ENCODE assay signal across 1 fruit fly cellular context in genomic region chrX:18665715-18666267, dm6.
TF ChIP-seq lines count a peak whose summit lies in the region.

No protein-coding gene starts in this region.

TF ChIP-seq in whole organism, embryonic, 481 proteins besides CTCF, POLR2A, EP300 and RAD21 (continued from another document):
- TF ChIP-seq CG32532 (GFP tag; IDR thresholded peaks at IDR 0.05; lab: Robert Waterston, UW) (no peak), CG15514 (GFP tag; optimal IDR thresholded peaks at IDR 0.05; lab: Kevin White, UChicago) (no peak), sim (GFP tag; IDR thresholded peaks at IDR 0.05; lab: Robert Waterston, UW) (no peak), CG11398 (GFP tag; optimal IDR thresholded peaks at IDR 0.05; lab: Kevin White, UChicago) (no peak), HHEX (GFP tag; optimal IDR thresholded peaks at IDR 0.05; lab: Kevin White, UChicago) (no peak), H2.0 (GFP tag; IDR thresholded peaks at IDR 0.05; lab: Robert Waterston, UW) (no peak), z (GFP tag; IDR thresholded peaks at IDR 0.05; lab: Robert Waterston, UW) (peak; percentile 92), Gsc (GFP tag; IDR thresholded peaks at IDR 0.05; lab: Robert Waterston, UW) (no peak), Hmx (GFP tag; optimal IDR thresholded peaks at IDR 0.05; lab: Kevin White, UChicago) (no peak), Camta (GFP tag; optimal IDR thresholded peaks at IDR 0.05; lab: Kevin White, UChicago) (no peak), CG14050 (GFP tag; IDR thresholded peaks at IDR 0.05; lab: Robert Waterston, UW) (no peak), CG6854 (GFP tag; optimal IDR thresholded peaks at IDR 0.05; lab: Kevin White, UChicago) (no peak), Ets97D (GFP tag; optimal IDR thresholded peaks at IDR 0.05; lab: Kevin White, UChicago) (no peak), CG32772 (GFP tag; IDR thresholded peaks at IDR 0.05; lab: Robert Waterston, UW) (no peak), Blimp-1 (GFP tag; optimal IDR thresholded peaks at IDR 0.05; lab: Kevin White, UChicago) (peak; percentile 7), CG17186 (GFP tag; optimal IDR thresholded peaks at IDR 0.05; lab: Kevin White, UChicago) (no peak), fu2 (GFP tag; optimal IDR thresholded peaks at IDR 0.05; lab: Kevin White, UChicago) (no peak), CG2712 (tag; optimal IDR thresholded peaks at IDR 0.05; lab: Kevin White, UChicago) (no peak), cato (GFP tag; optimal IDR thresholded peaks at IDR 0.05; lab: Kevin White, UChicago; ENCODE audit: borderline replicate concordance) (no peak), Deaf1 (tag; optimal IDR thresholded peaks at IDR 0.05; lab: Kevin White, UChicago) (peak; percentile 33), CG7745 (tag; optimal IDR thresholded peaks at IDR 0.05; lab: Kevin White, UChicago) (no peak), CG5180 (GFP tag; optimal IDR thresholded peaks at IDR 0.05; lab: Kevin White, UChicago) (peak; percentile 98), Trl (optimal IDR thresholded peaks at IDR 0.05; lab: Kevin White, UChicago) (peak in 1 of 2 experiments; percentile 13), Trl (GFP tag; optimal IDR thresholded peaks at IDR 0.05; lab: Kevin White, UChicago) (no peak), croc (GFP tag; conservative IDR thresholded peaks at IDR 0.05; lab: Robert Waterston, UW) (no peak), Fer3 (tag; optimal IDR thresholded peaks at IDR 0.05; lab: Kevin White, UChicago) (no peak), gfzf (GFP tag; optimal IDR thresholded peaks at IDR 0.05; lab: Kevin White, UChicago) (no peak), Optix (GFP tag; IDR thresholded peaks at IDR 0.05; lab: Robert Waterston, UW) (no peak)
